ENCODE assay signal across 2 fruit fly cellular contexts in genomic region chr3L:16873127-16873543, dm6.
A peak's percentile ranks its signal among the peaks of the same experiment; 100 is the strongest.
TF ChIP-seq lines count a peak whose summit lies in the region.

No protein-coding gene starts in this region.

TF ChIP-seq in whole organism, embryonic, 481 proteins besides CTCF, POLR2A, EP300 and RAD21 (continued from another document and continues in another):
- TF ChIP-seq CG8944 (GFP tag; optimal IDR thresholded peaks at IDR 0.05; lab: Kevin White, UChicago) (no peak), nmo (GFP tag; optimal IDR thresholded peaks at IDR 0.05; lab: Kevin White, UChicago) (peak; percentile 57), Drgx (GFP tag; IDR thresholded peaks at IDR 0.05; lab: Robert Waterston, UW) (no peak; the same call in 1 of the 2 replicates), salm (tag; optimal IDR thresholded peaks at IDR 0.05; lab: Kevin White, UChicago) (no peak), Tbp (GFP tag; optimal IDR thresholded peaks at IDR 0.05; lab: Kevin White, UChicago) (no peak), CG15696 (tag; optimal IDR thresholded peaks at IDR 0.05; lab: Kevin White, UChicago) (no peak), sd (tag; optimal IDR thresholded peaks at IDR 0.05; lab: Kevin White, UChicago) (no peak), CG3838 (GFP tag; optimal IDR thresholded peaks at IDR 0.05; lab: Kevin White, UChicago) (no peak), CG14667 (GFP tag; IDR thresholded peaks at IDR 0.05; lab: Robert Waterston, UW) (no peak), CG10979 (tag; optimal IDR thresholded peaks at IDR 0.05; lab: Kevin White, UChicago) (peak; percentile 59), gce (GFP tag; IDR thresholded peaks at IDR 0.05; lab: Robert Waterston, UW) (no peak), nerfin-1 (tag; optimal IDR thresholded peaks at IDR 0.05; lab: Kevin White, UChicago) (peak; percentile 22), twi (tag; optimal IDR thresholded peaks at IDR 0.05; lab: Kevin White, UChicago) (no peak), da (GFP tag; optimal IDR thresholded peaks at IDR 0.05; lab: Kevin White, UChicago) (no peak), Atf-2 (GFP tag; optimal IDR thresholded peaks at IDR 0.05; lab: Kevin White, UChicago) (no peak), CG2116 (GFP tag; optimal IDR thresholded peaks at IDR 0.05; lab: Kevin White, UChicago) (no peak), CG16863 (GFP tag; optimal IDR thresholded peaks at IDR 0.05; lab: Kevin White, UChicago) (no peak), ro (GFP tag; IDR thresholded peaks at IDR 0.05; lab: Robert Waterston, UW) (no peak), CG10543 (GFP tag; optimal IDR thresholded peaks at IDR 0.05; lab: Kevin White, UChicago) (no peak), CG6689 (GFP tag; IDR thresholded peaks at IDR 0.05; lab: Robert Waterston, UW) (no peak), CG10147 (GFP tag; optimal IDR thresholded peaks at IDR 0.05; lab: Kevin White, UChicago) (peak; percentile 24), Asciz (GFP tag; optimal IDR thresholded peaks at IDR 0.05; lab: Kevin White, UChicago) (peak; percentile 9), ERR (GFP tag; optimal IDR thresholded peaks at IDR 0.05; lab: Kevin White, UChicago) (no peak), Xrp1 (GFP tag; IDR thresholded peaks at IDR 0.05; lab: Robert Waterston, UW) (no peak; the same call in 1 of the 2 replicates), CG18262 (tag; optimal IDR thresholded peaks at IDR 0.05; lab: Kevin White, UChicago) (no peak), Eip74EF (GFP tag; optimal IDR thresholded peaks at IDR 0.05; lab: Kevin White, UChicago) (peak in 1 of 2 experiments; percentile 20), CG8290 (GFP tag; optimal IDR thresholded peaks at IDR 0.05; lab: Kevin White, UChicago) (no peak), CG8290 (tag; optimal IDR thresholded peaks at IDR 0.05; lab: Kevin White, UChicago) (no peak), Six4 (GFP tag; optimal IDR thresholded peaks at IDR 0.05; lab: Kevin White, UChicago) (no peak), CG12299 (tag; optimal IDR thresholded peaks at IDR 0.05; lab: Kevin White, UChicago) (no peak), CG17361 (GFP tag; IDR thresholded peaks at IDR 0.05; lab: Robert Waterston, UW) (peak; percentile 14; the same call in 1 of the 3 replicates), CG17385 (GFP tag; optimal IDR thresholded peaks at IDR 0.05; lab: Kevin White, UChicago) (no peak), CG2712 (tag; optimal IDR thresholded peaks at IDR 0.05; lab: Kevin White, UChicago) (peak; percentile 4), CG10431 (GFP tag; optimal IDR thresholded peaks at IDR 0.05; lab: Kevin White, UChicago) (no peak), CG2120 (GFP tag; optimal IDR thresholded peaks at IDR 0.05; lab: Kevin White, UChicago) (no peak), phol (tag; optimal IDR thresholded peaks at IDR 0.05; lab: Kevin White, UChicago) (peak; percentile 69), CG2678 (tag; optimal IDR thresholded peaks at IDR 0.05; lab: Kevin White, UChicago) (peak; percentile 69), exex (tag; optimal IDR thresholded peaks at IDR 0.05; lab: Kevin White, UChicago) (peak; percentile 21), CG7963 (GFP tag; IDR thresholded peaks at IDR 0.05; lab: Robert Waterston, UW; ENCODE audit: partially characterized antibody) (no peak), slou (GFP tag; optimal IDR thresholded peaks at IDR 0.05; lab: Kevin White, UChicago) (no peak), ATbp (GFP tag; optimal IDR thresholded peaks at IDR 0.05; lab: Kevin White, UChicago) (peak; percentile 20), NK7.1 (GFP tag; optimal IDR thresholded peaks at IDR 0.05; lab: Kevin White, UChicago) (no peak), CG11504 (tag; optimal IDR thresholded peaks at IDR 0.05; lab: Kevin White, UChicago) (peak; percentile 52), B-H2 (GFP tag; optimal IDR thresholded peaks at IDR 0.05; lab: Kevin White, UChicago) (no peak), NC2α (GFP tag; optimal IDR thresholded peaks at IDR 0.05; lab: Kevin White, UChicago) (no peak), sens (GFP tag; lab: Kevin White, UChicago) (peak; percentile 86), repo (GFP tag; optimal IDR thresholded peaks at IDR 0.05; lab: Kevin White, UChicago) (no peak), CG5180 (GFP tag; optimal IDR thresholded peaks at IDR 0.05; lab: Kevin White, UChicago) (peak; percentile 40), CG3065 (GFP tag; optimal IDR thresholded peaks at IDR 0.05; lab: Kevin White, UChicago) (no peak), tll (GFP tag; optimal IDR thresholded peaks at IDR 0.05; lab: Kevin White, UChicago) (no peak), p53 (GFP tag; optimal IDR thresholded peaks at IDR 0.05; lab: Kevin White, UChicago) (no peak), HHEX (GFP tag; optimal IDR thresholded peaks at IDR 0.05; lab: Kevin White, UChicago) (peak; percentile 12), CG7745 (tag; optimal IDR thresholded peaks at IDR 0.05; lab: Kevin White, UChicago) (no peak), CG10654 (GFP tag; optimal IDR thresholded peaks at IDR 0.05; lab: Kevin White, UChicago) (peak; percentile 5), CG7839 (tag; optimal IDR thresholded peaks at IDR 0.05; lab: Kevin White, UChicago) (peak; percentile 35), dmrt99B (tag; optimal IDR thresholded peaks at IDR 0.05; lab: Kevin White, UChicago) (peak; percentile 62), CG14860 (GFP tag; IDR thresholded peaks at IDR 0.05; lab: Robert Waterston, UW; ENCODE audit: partially characterized antibody) (no peak), Dp (GFP tag; optimal IDR thresholded peaks at IDR 0.05; lab: Kevin White, UChicago) (no peak), Dip3 (GFP tag; optimal IDR thresholded peaks at IDR 0.05; lab: Kevin White, UChicago) (no peak), CG34224 (GFP tag; IDR thresholded peaks at IDR 0.05; lab: Robert Waterston, UW; ENCODE audit: partially characterized antibody) (no peak), fd96Cb (tag; optimal IDR thresholded peaks at IDR 0.05; lab: Kevin White, UChicago) (peak; percentile 53), gcm2 (GFP tag; optimal IDR thresholded peaks at IDR 0.05; lab: Kevin White, UChicago) (no peak), cwo (GFP tag; optimal IDR thresholded peaks at IDR 0.05; lab: Kevin White, UChicago) (peak; percentile 62), Hmx (GFP tag; optimal IDR thresholded peaks at IDR 0.05; lab: Kevin White, UChicago) (no peak), Ravus (GFP tag; IDR thresholded peaks at IDR 0.05; lab: Robert Waterston, UW) (no peak), caup (GFP tag; optimal IDR thresholded peaks at IDR 0.05; lab: Kevin White, UChicago; ENCODE audit: severe bottlenecking) (no peak), CG1602 (GFP tag; optimal IDR thresholded peaks at IDR 0.05; lab: Kevin White, UChicago) (no peak), vnd (GFP tag; IDR thresholded peaks at IDR 0.05; lab: Robert Waterston, UW; ENCODE audit: partially characterized antibody) (no peak)

TF ChIP-seq in whole organism, prepupa, 60 proteins besides CTCF, POLR2A, EP300 and RAD21 (continued from another document):
- peak; percentile 17 for TF ChIP-seq CG6792 (GFP tag; optimal IDR thresholded peaks at IDR 0.05; lab: Kevin White, UChicago)
- peak; percentile 75 for TF ChIP-seq CG6808 (GFP tag; optimal IDR thresholded peaks at IDR 0.05; lab: Kevin White, UChicago)
- no peak for TF ChIP-seq net (GFP tag; optimal IDR thresholded peaks at IDR 0.05; lab: Kevin White, UChicago)
- no peak for TF ChIP-seq Gug (GFP tag; IDR thresholded peaks at IDR 0.05; lab: Robert Waterston, UW)
- peak; percentile 4; the same call in 2 of the 3 replicates for TF ChIP-seq eg (GFP tag; IDR thresholded peaks at IDR 0.05; lab: Robert Waterston, UW)
- TF ChIP-seq CG6276 (GFP tag; optimal IDR thresholded peaks at IDR 0.05; lab: Kevin White, UChicago): peak; percentile 88
- TF ChIP-seq spab (GFP tag; optimal IDR thresholded peaks at IDR 0.05; lab: Kevin White, UChicago): peak; percentile 57
- TF ChIP-seq svp (GFP tag; lab: Kevin White, UChicago): peak; percentile 79
- TF ChIP-seq CG11762 (GFP tag; optimal IDR thresholded peaks at IDR 0.05; lab: Kevin White, UChicago; ENCODE audit: insufficient read depth): peak; percentile 65
- TF ChIP-seq CG8319 (GFP tag; optimal IDR thresholded peaks at IDR 0.05; lab: Kevin White, UChicago): no peak
- no peak for TF ChIP-seq CG34406 (GFP tag; optimal IDR thresholded peaks at IDR 0.05; lab: Kevin White, UChicago)
- peak; percentile 38 for TF ChIP-seq CG3032 (tag; optimal IDR thresholded peaks at IDR 0.05; lab: Kevin White, UChicago)
- TF ChIP-seq Eip93F (GFP tag; optimal IDR thresholded peaks at IDR 0.05; lab: Kevin White, UChicago): no peak
- peak; percentile 53 for TF ChIP-seq Ets96B (tag; optimal IDR thresholded peaks at IDR 0.05; lab: Kevin White, UChicago)
- TF ChIP-seq CG10631 (GFP tag; optimal IDR thresholded peaks at IDR 0.05; lab: Kevin White, UChicago): peak; percentile 1
- TF ChIP-seq CG3919 (GFP tag; optimal IDR thresholded peaks at IDR 0.05; lab: Kevin White, UChicago): peak; percentile 68
- TF ChIP-seq Sox14 (GFP tag; optimal IDR thresholded peaks at IDR 0.05; lab: Kevin White, UChicago): no peak
- TF ChIP-seq ss (GFP tag; optimal IDR thresholded peaks at IDR 0.05; lab: Kevin White, UChicago): peak; percentile 60 to 73
- TF ChIP-seq Met (GFP tag; optimal IDR thresholded peaks at IDR 0.05; lab: Kevin White, UChicago): no peak
- no peak for TF ChIP-seq OdsH (GFP tag; optimal IDR thresholded peaks at IDR 0.05; lab: Kevin White, UChicago)
- TF ChIP-seq CG8119 (GFP tag; IDR thresholded peaks at IDR 0.05; lab: Robert Waterston, UW): no peak
- TF ChIP-seq pdm3 (GFP tag; optimal IDR thresholded peaks at IDR 0.05; lab: Kevin White, UChicago): no peak
- TF ChIP-seq salr (GFP tag; optimal IDR thresholded peaks at IDR 0.05; lab: Kevin White, UChicago): no peak
- TF ChIP-seq Hr39 (GFP tag; optimal IDR thresholded peaks at IDR 0.05; lab: Kevin White, UChicago): no peak
- TF ChIP-seq CG11902 (GFP tag; optimal IDR thresholded peaks at IDR 0.05; lab: Kevin White, UChicago): peak; percentile 1
- TF ChIP-seq CG4318 (GFP tag; optimal IDR thresholded peaks at IDR 0.05; lab: Kevin White, UChicago): no peak
